Fruit fly (Drosophila melanogaster): ENCODE measurements around the gene CG12481.

The CG12481 gene

DNA sequence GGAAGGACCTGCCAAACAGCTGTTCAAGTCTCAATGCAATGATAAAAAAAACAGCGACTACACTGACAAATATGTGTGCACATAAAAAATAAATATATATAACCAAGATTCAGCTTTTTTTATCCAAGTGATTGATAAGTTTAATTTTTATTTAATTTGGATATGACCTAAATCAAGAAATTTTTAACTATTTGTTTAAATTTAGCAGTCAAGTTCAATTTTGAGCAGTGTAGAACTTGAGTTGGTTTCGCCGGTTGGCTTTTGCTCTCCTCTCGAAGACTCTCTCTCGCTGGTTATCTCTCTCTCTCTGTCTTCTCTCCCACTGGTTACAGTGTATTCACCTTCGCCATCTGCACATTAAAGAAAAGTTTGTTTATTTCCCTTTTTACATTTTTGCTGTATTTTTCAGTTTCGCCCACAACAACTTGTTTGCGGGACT lies 31.0 kb downstream of the CG12481 start (continued):
- TF ChIP-seq schlank (tag; optimal IDR thresholded peaks at IDR 0.05) (peak; percentile 66), chn (GFP tag; optimal IDR thresholded peaks at IDR 0.05) (peak; percentile 55), Chrac-16 (GFP tag; optimal IDR thresholded peaks at IDR 0.05) (peak; percentile 78), D19A (tag; optimal IDR thresholded peaks at IDR 0.05) (peak; percentile 84), sima (GFP tag; optimal IDR thresholded peaks at IDR 0.05) (peak; percentile 53), Ets65A (GFP tag) (peak; percentile 88), Six4 (GFP tag; optimal IDR thresholded peaks at IDR 0.05) (peak; percentile 82), CG13123 (GFP tag; optimal IDR thresholded peaks at IDR 0.05) (peak; percentile 64), vnd (GFP tag; IDR thresholded peaks at IDR 0.05; ENCODE audit: partially characterized antibody) (no peak), chif (GFP tag; optimal IDR thresholded peaks at IDR 0.05) (peak; percentile 73 to 81), ato (GFP tag; IDR thresholded peaks at IDR 0.05; ENCODE audit: partially characterized antibody) (no peak), CG10366 (GFP tag; IDR thresholded peaks at IDR 0.05) (peak; percentile 82), CG4282 (GFP tag; optimal IDR thresholded peaks at IDR 0.05) (no peak), ro (GFP tag; IDR thresholded peaks at IDR 0.05) (peak; percentile 66; the same call in 1 of the 2 replicates), CG3163 (GFP tag; optimal IDR thresholded peaks at IDR 0.05) (no peak), ham (GFP tag; IDR thresholded peaks at IDR 0.05) (peak; percentile 46; the same call in 1 of the 2 replicates), CG9797 (GFP tag; optimal IDR thresholded peaks at IDR 0.05) (no peak), al (GFP tag; IDR thresholded peaks at IDR 0.05) (peak; percentile 84), CG13775 (GFP tag; optimal IDR thresholded peaks at IDR 0.05) (peak; percentile 81), CG17802 (tag; optimal IDR thresholded peaks at IDR 0.05) (peak; percentile 56), Stat92E (GFP tag; optimal IDR thresholded peaks at IDR 0.05) (peak in 1 of 3 experiments; percentile 8), dmrt11E (tag; optimal IDR thresholded peaks at IDR 0.05) (peak; percentile 87), MTF-1 (GFP tag; optimal IDR thresholded peaks at IDR 0.05; ENCODE audit: borderline replicate concordance) (peak; percentile 71), pho (GFP tag; optimal IDR thresholded peaks at IDR 0.05) (peak; percentile 45), peb (GFP tag; IDR thresholded peaks at IDR 0.05) (peak; percentile 66), CG8290 (GFP tag; optimal IDR thresholded peaks at IDR 0.05) (peak; percentile 65), CG8290 (tag; optimal IDR thresholded peaks at IDR 0.05) (no peak), lmd (GFP tag; IDR thresholded peaks at IDR 0.05) (peak; percentile 91), phol (tag; optimal IDR thresholded peaks at IDR 0.05) (peak; percentile 91), HLH54F (GFP tag; optimal IDR thresholded peaks at IDR 0.05) (peak; percentile 65), Sin3A (optimal IDR thresholded peaks at IDR 0.05) (no peak), CG11093 (GFP tag; IDR thresholded peaks at IDR 0.05) (peak; percentile 70; the same call in 2 of the 3 replicates), CG12071 (GFP tag; optimal IDR thresholded peaks at IDR 0.05) (peak; percentile 62), sens-2 (GFP tag; IDR thresholded peaks at IDR 0.05) (peak; percentile 71), CG15601 (tag; optimal IDR thresholded peaks at IDR 0.05) (peak; percentile 83), Deaf1 (tag; optimal IDR thresholded peaks at IDR 0.05) (peak; percentile 67), bowl (GFP tag; IDR thresholded peaks at IDR 0.05) (peak; percentile 61; the same call in 1 of the 2 replicates), CG31365 (tag; optimal IDR thresholded peaks at IDR 0.05) (peak; percentile 32), CG11398 (GFP tag; optimal IDR thresholded peaks at IDR 0.05) (no peak), disco-r (GFP tag; optimal IDR thresholded peaks at IDR 0.05) (peak; percentile 39), CG8944 (GFP tag; optimal IDR thresholded peaks at IDR 0.05) (peak; percentile 58), Oaz (GFP tag; IDR thresholded peaks at IDR 0.05) (peak; percentile 62), kni (GFP tag; optimal IDR thresholded peaks at IDR 0.05) (no peak), croc (GFP tag; conservative IDR thresholded peaks at IDR 0.05) (peak; percentile 66), so (GFP tag; IDR thresholded peaks at IDR 0.05) (peak; percentile 90), Trl (optimal IDR thresholded peaks at IDR 0.05) (peak; percentile 70 to 76), Trl (GFP tag; optimal IDR thresholded peaks at IDR 0.05) (peak; percentile 37), CoRest (tag; optimal IDR thresholded peaks at IDR 0.05) (peak; percentile 90), prd (optimal IDR thresholded peaks at IDR 0.05) (no peak), prd (GFP tag; IDR thresholded peaks at IDR 0.05) (peak; percentile 93), CG1602 (GFP tag; optimal IDR thresholded peaks at IDR 0.05) (peak; percentile 75), HmgD (GFP tag; optimal IDR thresholded peaks at IDR 0.05) (no peak), stwl (tag; optimal IDR thresholded peaks at IDR 0.05) (peak; percentile 6)
